Worm (Caenorhabditis elegans): ENCODE results near the gene T05A12.3.

DNA sequence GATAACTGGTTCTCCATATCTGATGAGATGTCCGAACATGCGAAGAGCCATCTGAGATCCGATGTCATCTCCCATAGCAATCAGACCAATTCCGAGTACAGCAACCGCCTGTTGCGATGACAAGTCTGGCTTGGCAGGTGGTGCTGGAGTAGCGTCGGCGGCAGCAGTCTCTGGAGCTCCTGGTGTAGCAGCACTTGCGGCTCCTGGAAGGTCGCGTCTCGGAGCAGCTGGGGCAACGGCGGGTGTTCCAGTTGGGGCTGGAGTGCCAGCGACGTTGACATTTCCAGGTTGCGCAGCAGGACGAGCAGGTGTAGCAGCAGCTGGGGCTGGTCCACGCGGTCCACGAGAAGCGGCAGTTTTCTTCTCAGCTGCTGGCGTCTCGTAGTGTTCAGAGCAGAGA, 20.0 kb upstream of the T05A12.3 start:
- TF ChIP-seq ets-4 (tag; optimal IDR thresholded peaks at IDR 0.05), result no peak
- no peak for TF ChIP-seq F13H6.1 (tag; optimal IDR thresholded peaks at IDR 0.05)
- no peak for TF ChIP-seq unc-42 (tag; optimal IDR thresholded peaks at IDR 0.05)
- TF ChIP-seq rnt-1 (tag; optimal IDR thresholded peaks at IDR 0.05), result no peak
- no peak for TF ChIP-seq unc-86 (tag; optimal IDR thresholded peaks at IDR 0.05)

Measured in whole organism, late embryonic.